Worm (Caenorhabditis elegans) whole organism, L4 larva: ENCODE results near the gene sfxn-1.5.

Experiments
- F44E2.7 ChIP-seq: fragments of 200-800 bp; sonication (Bioruptor generic); IDR thresholded peaks from 2 replicates; pipeline ENCODE4 v2.1.2; 2022; ENCODE audit warnings: missing genetic modification characterization, missing compliant biosample characterization
- F49E8.2 ChIP-seq: sonication (generic microtip); optimal IDR thresholded peaks from 2 replicates; lab custom pipeline; 2016; ENCODE audit warnings: missing compliant biosample characterization, mild to moderate bottlenecking, missing genetic modification characterization, borderline replicate concordance
- T20F7.1 ChIP-seq: fragments of 200-800 bp; sonication (Bioruptor generic); optimal IDR thresholded peaks from 2 replicates; lab custom pipeline; 2018; ENCODE audit warnings: mild to moderate bottlenecking, missing genetic modification characterization, missing compliant biosample characterization
- Y105C5A.15 ChIP-seq: fragments of 200-800 bp; sonication (Bioruptor generic); IDR thresholded peaks from 2 replicates; pipeline ENCODE4 v1.3.6; 2022; ENCODE audit warnings: missing genetic modification characterization, missing compliant biosample characterization
- ZK546.5 ChIP-seq, 2 experiments: sonication (generic microtip); optimal IDR thresholded peaks; 2 replicates each; lab custom pipeline; 2017; ENCODE audit warnings: missing biosample characterization in 2 of 2, missing genetic modification characterization in 2 of 2
- aly-2 ChIP-seq: sonication (generic microtip); optimal IDR thresholded peaks from 2 replicates; lab custom pipeline; 2018; ENCODE audit warnings: missing biosample characterization, missing genetic modification characterization
- arid-1 ChIP-seq: fragments of 200-800 bp; sonication (Bioruptor generic); conservative IDR thresholded peaks from 2 replicates; pipeline ENCODE4 v1.3.6; 2022; ENCODE audit warnings: missing genetic modification reagents, missing genetic modification characterization, missing compliant biosample characterization
- attf-4 ChIP-seq: sonication (generic microtip); optimal IDR thresholded peaks from 3 replicates; lab custom pipeline; 2017; ENCODE audit warnings: missing biosample characterization, missing genetic modification characterization
- ceh-20 ChIP-seq: fragments of 200-800 bp; sonication (Bioruptor generic); IDR thresholded peaks from 2 replicates; pipeline ENCODE4 v1.3.6; 2022; ENCODE audit warnings: missing genetic modification reagents, missing genetic modification characterization, missing compliant biosample characterization
- ceh-82 ChIP-seq: sonication (generic microtip); optimal IDR thresholded peaks from 2 replicates; lab custom pipeline; 2017; ENCODE audit warnings: missing biosample characterization, missing genetic modification characterization
- cey-2 ChIP-seq: sonication (generic microtip); optimal IDR thresholded peaks from 3 replicates; lab custom pipeline; 2017; ENCODE audit warnings: missing genetic modification characterization, mild to moderate bottlenecking, missing compliant biosample characterization, antibody characterized with exemption, borderline replicate concordance; ENCODE audit not compliant: insufficient read depth
- daf-12 ChIP-seq: fragments of 150-350 bp; optimal IDR thresholded peaks from 2 replicates; lab custom pipeline; 2014; ENCODE audit warnings: missing biosample characterization, missing genetic modification reagents, missing genetic modification characterization
- daf-19 ChIP-seq: fragments of 200-800 bp; sonication (Bioruptor generic); conservative IDR thresholded peaks from 2 replicates; pipeline ENCODE4 v1.3.6; 2022; ENCODE audit warnings: missing genetic modification characterization, missing compliant biosample characterization
- daf-8 ChIP-seq: fragments of 200-800 bp; sonication (Bioruptor generic); IDR thresholded peaks from 2 replicates; pipeline ENCODE4 v1.3.6; 2022; ENCODE audit warnings: missing genetic modification characterization, missing compliant biosample characterization
- dmd-8 ChIP-seq: fragments of 200-800 bp; sonication (Bioruptor generic); IDR thresholded peaks from 2 replicates; pipeline ENCODE4 v1.3.6; 2022; ENCODE audit warnings: missing genetic modification characterization, missing compliant biosample characterization
- dpl-1 ChIP-seq: fragments of 150-350 bp; optimal IDR thresholded peaks from 2 replicates; lab custom pipeline; 2014; ENCODE audit warnings: missing biosample characterization, missing genetic modification reagents, missing genetic modification characterization
- egl-43 ChIP-seq: fragments of 200-800 bp; sonication (Bioruptor generic); IDR thresholded peaks from 2 replicates; pipeline ENCODE4 v1.3.6; 2022; ENCODE audit warnings: missing genetic modification reagents, missing genetic modification characterization, missing compliant biosample characterization
- hif-1 ChIP-seq, 2 experiments: sonication (generic microtip); optimal IDR thresholded peaks; 2 replicates each; lab custom pipeline; 2016 to 2017; ENCODE audit warnings: missing compliant biosample characterization in 2 of 2, missing genetic modification characterization in 2 of 2, missing genetic modification reagents in 2 of 2, missing genotype in 2 of 2, mild to moderate bottlenecking in 1 of 2
- hlh-11 ChIP-seq: fragments of 200-800 bp; sonication (Bioruptor generic); optimal IDR thresholded peaks from 2 replicates; lab custom pipeline; 2018; ENCODE audit warnings: mild to moderate bottlenecking, missing genetic modification characterization, missing compliant biosample characterization
- hlh-30 ChIP-seq: sonication (generic microtip); optimal IDR thresholded peaks from 2 replicates; lab custom pipeline; 2017; ENCODE audit warnings: antibody characterized with exemption, mild to moderate bottlenecking, missing genetic modification characterization, missing compliant biosample characterization; ENCODE audit not compliant: insufficient read depth
- hmg-1.1 ChIP-seq: fragments of 200-800 bp; sonication (Bioruptor generic); IDR thresholded peaks from 2 replicates; pipeline ENCODE4 v1.3.6; 2022; ENCODE audit warnings: missing genetic modification reagents, missing genetic modification characterization, missing compliant biosample characterization
- jun-1 ChIP-seq: fragments of 150-350 bp; optimal IDR thresholded peaks from 2 replicates; lab custom pipeline; 2014; ENCODE audit warnings: missing biosample characterization, missing genetic modification reagents, missing genetic modification characterization
- lin-1 ChIP-seq: fragments of 200-800 bp; sonication (Bioruptor generic); IDR thresholded peaks from 2 replicates; pipeline ENCODE4 v1.3.6; 2022; ENCODE audit warnings: missing genetic modification reagents, missing genetic modification characterization, missing compliant biosample characterization
- lin-13 ChIP-seq: fragments of 150-350 bp; optimal IDR thresholded peaks from 2 replicates; lab custom pipeline; 2014; ENCODE audit warnings: missing biosample characterization, missing genetic modification reagents, missing genetic modification characterization
- lin-15B ChIP-seq: fragments of 150-350 bp; sonication (generic microtip); optimal IDR thresholded peaks from 3 replicates; lab custom pipeline; 2014; ENCODE audit warnings: missing biosample characterization, missing genetic modification characterization
- lin-29 ChIP-seq: fragments of 200-800 bp; sonication (Bioruptor generic); IDR thresholded peaks from 2 replicates; pipeline ENCODE4 v1.3.6; 2022; ENCODE audit warnings: missing genetic modification reagents, missing genetic modification characterization, missing compliant biosample characterization
- lin-38 ChIP-seq: fragments of 200-800 bp; sonication (Bioruptor generic); IDR thresholded peaks from 2 replicates; pipeline ENCODE4 v1.3.6; 2022; ENCODE audit warnings: missing genetic modification reagents, missing genetic modification characterization, missing compliant biosample characterization
- lir-3 ChIP-seq: sonication (generic microtip); optimal IDR thresholded peaks from 2 replicates; lab custom pipeline; 2016; ENCODE audit warnings: mild to moderate bottlenecking, missing genetic modification characterization, missing compliant biosample characterization
- lsy-2 ChIP-seq, 2 experiments: fragments of 150-350 bp in 1 of 2; sonication (generic microtip) in 1 of 2; optimal IDR thresholded peaks; 2 replicates each; lab custom pipeline; 2014 to 2017; ENCODE audit warnings: missing biosample characterization in 2 of 2, missing genetic modification characterization in 2 of 2
- madf-5 ChIP-seq, 2 experiments: fragments of 200-800 bp; sonication (Bioruptor generic); IDR thresholded peaks; 2 replicates each; pipeline ENCODE4 v1.3.6; 2022; ENCODE audit warnings: missing compliant biosample characterization in 2 of 2, missing genetic modification characterization in 2 of 2
- mdl-1 ChIP-seq, 2 experiments: fragments of 150-350 bp in 1 of 2; sonication (generic microtip) in 1 of 2; optimal IDR thresholded peaks; 2 replicates each; lab custom pipeline; 2014 to 2017; ENCODE audit warnings: missing biosample characterization in 2 of 2, missing genetic modification characterization in 2 of 2
- mdt-29 ChIP-seq: fragments of 200-800 bp; sonication (Bioruptor generic); IDR thresholded peaks from 2 replicates; pipeline ENCODE4 v1.3.6; 2022; ENCODE audit warnings: missing genetic modification reagents, missing genetic modification characterization, missing compliant biosample characterization
- mep-1 ChIP-seq: fragments of 150-350 bp; sonication (generic microtip); optimal IDR thresholded peaks from 3 replicates; lab custom pipeline; 2014; ENCODE audit warnings: missing biosample characterization, missing genetic modification characterization
- mes-2 ChIP-seq: sonication (generic microtip); optimal IDR thresholded peaks from 2 replicates; lab custom pipeline; 2016; ENCODE audit warnings: missing genotype, mild to moderate bottlenecking, missing genetic modification characterization, missing compliant biosample characterization; ENCODE audit not compliant: poor library complexity, severe bottlenecking
- nhr-11 ChIP-seq: fragments of 150-350 bp; optimal IDR thresholded peaks from 2 replicates; lab custom pipeline; 2014; ENCODE audit warnings: missing biosample characterization, missing genetic modification characterization
- nhr-237 ChIP-seq: sonication (generic microtip); optimal IDR thresholded peaks from 2 replicates; lab custom pipeline; 2017; ENCODE audit warnings: missing biosample characterization, missing genetic modification characterization
- nhr-28 ChIP-seq: fragments of 150-350 bp; optimal IDR thresholded peaks from 2 replicates; lab custom pipeline; 2014; ENCODE audit warnings: missing biosample characterization, missing genetic modification characterization
- nhr-41 ChIP-seq: fragments of 200-800 bp; sonication (Bioruptor generic); IDR thresholded peaks from 2 replicates; pipeline ENCODE4 v1.3.6; 2022; ENCODE audit warnings: missing genetic modification reagents, missing genetic modification characterization, missing compliant biosample characterization
- nhr-42 ChIP-seq: fragments of 200-800 bp; sonication (Bioruptor generic); IDR thresholded peaks from 2 replicates; pipeline ENCODE4 v1.3.6; 2022; ENCODE audit warnings: missing genetic modification characterization, missing compliant biosample characterization
- nhr-77 ChIP-seq: fragments of 150-350 bp; optimal IDR thresholded peaks from 2 replicates; lab custom pipeline; 2014; ENCODE audit warnings: missing biosample characterization, missing genetic modification characterization
- pha-4 ChIP-seq, 2 experiments: fragments of 150-350 bp in 1 of 2; fragments of 200-800 bp in 1 of 2; sonication (Bioruptor generic) in 1 of 2; IDR thresholded peaks in 1 of 2; optimal IDR thresholded peaks in 1 of 2; 2 replicates each; pipeline versions ENCODE4 v1.3.6 to Lab custom; 2014 to 2022; ENCODE audit warnings: missing genetic modification characterization in 2 of 2, missing genetic modification reagents in 2 of 2, missing biosample characterization in 1 of 2, missing compliant biosample characterization in 1 of 2
- rbr-2 ChIP-seq: sonication (generic microtip); optimal IDR thresholded peaks from 2 replicates; lab custom pipeline; 2016; ENCODE audit warnings: missing genotype, missing genetic modification characterization, missing compliant biosample characterization
- saeg-2 ChIP-seq: fragments of 200-800 bp; sonication (Bioruptor generic); IDR thresholded peaks from 2 replicates; pipeline ENCODE4 v1.3.6; 2022; ENCODE audit warnings: missing genetic modification reagents, missing genetic modification characterization, missing compliant biosample characterization
- sdz-12 ChIP-seq: fragments of 200-800 bp; sonication (Bioruptor generic); optimal IDR thresholded peaks from 2 replicates; lab custom pipeline; 2018; ENCODE audit warnings: mild to moderate bottlenecking, missing genetic modification characterization, missing compliant biosample characterization
- snpc-4 ChIP-seq: fragments of 150-350 bp; optimal IDR thresholded peaks from 2 replicates; lab custom pipeline; 2014; ENCODE audit warnings: missing biosample characterization, missing genetic modification characterization
- tra-1 ChIP-seq: fragments of 200-800 bp; sonication (Bioruptor generic); IDR thresholded peaks from 2 replicates; pipeline ENCODE4 v1.3.6; 2022; ENCODE audit warnings: missing genetic modification reagents, missing genetic modification characterization, missing compliant biosample characterization
- unc-39 ChIP-seq: sonication (generic microtip); optimal IDR thresholded peaks from 2 replicates; lab custom pipeline; 2017; ENCODE audit warnings: missing biosample characterization, missing genetic modification characterization
- unc-62 ChIP-seq, 3 experiments: fragments of 150-350 bp in 1 of 3; sonication (generic microtip); optimal IDR thresholded peaks in 2 of 3; peaks in 1 of 3; 1 replicate in 1 of 3; 2 replicates in 2 of 3; lab custom pipeline; 2014 to 2017; ENCODE audit warnings: missing biosample characterization in 3 of 3, missing genetic modification characterization in 3 of 3, missing genetic modification reagents in 3 of 3, missing genotype in 1 of 3
- zfp-2 ChIP-seq: sonication (generic microtip); optimal IDR thresholded peaks from 2 replicates; lab custom pipeline; 2016; ENCODE audit warnings: mild to moderate bottlenecking, missing genetic modification characterization, missing compliant biosample characterization
- zfp-3 ChIP-seq: fragments of 200-800 bp; sonication (Bioruptor generic); conservative IDR thresholded peaks from 2 replicates; pipeline ENCODE4 v1.3.6; 2022; ENCODE audit warnings: missing genetic modification reagents, missing genetic modification characterization, missing compliant biosample characterization

sfxn-1.5 gene

ce11 chrX:11656519-11657006, 4.9 kb downstream of the sfxn-1.5 start, which contains the start of gene T04F8.2 (continued):
- TF ChIP-seq ceh-82 (tag; lab: Kevin White, UChicago) (no peak), dpl-1 (GFP tag; lab: Kevin White, UChicago) (peak; percentile 42), F44E2.7 (GFP tag; lab: Robert Waterston, UW) (no peak), mdl-1 (tag; optimal IDR thresholded peaks at IDR 0.05; lab: Kevin White, UChicago) (peak; percentile 22 to 34), egl-43 (GFP tag; lab: Robert Waterston, UW) (no peak), rbr-2 (tag; lab: Kevin White, UChicago) (peak; percentile 48), nhr-28 (peak; percentile 98), sdz-12 (GFP tag; lab: Kevin White, UChicago) (no peak), lin-13 (GFP tag; lab: Kevin White, UChicago) (peak; percentile 25), snpc-4 (tag; lab: Kevin White, UChicago) (no peak), nhr-41 (GFP tag; lab: Robert Waterston, UW) (no peak), Y105C5A.15 (GFP tag; lab: Robert Waterston, UW) (no peak), cey-2 (no peak), hlh-30 (tag; lab: Kevin White, UChicago) (peak; percentile 79), attf-4 (tag; lab: Kevin White, UChicago) (no peak), mes-2 (tag; lab: Kevin White, UChicago) (peak; percentile 84), lin-29 (GFP tag; lab: Robert Waterston, UW) (no peak), arid-1 (GFP tag; lab: Robert Waterston, UW) (no peak), daf-12 (tag; lab: Kevin White, UChicago) (no peak), mep-1 (tag; lab: Kevin White, UChicago) (peak; percentile 82), ceh-20 (GFP tag; lab: Robert Waterston, UW) (peak; percentile 49; the same call in 1 of the 2 replicates), madf-5 (GFP tag; IDR thresholded peaks at IDR 0.05; lab: Robert Waterston, UW) (no peak), lin-38 (GFP tag; lab: Robert Waterston, UW) (peak; percentile 95), zfp-2 (tag; lab: Kevin White, UChicago) (no peak), lin-1 (GFP tag; lab: Robert Waterston, UW) (no peak), daf-8 (GFP tag; lab: Robert Waterston, UW) (no peak), hif-1 (tag; optimal IDR thresholded peaks at IDR 0.05; lab: Kevin White, UChicago) (peak in 1 of 2 experiments; percentile 43), mdt-29 (GFP tag; lab: Robert Waterston, UW) (no peak), T20F7.1 (GFP tag; lab: Kevin White, UChicago) (peak; percentile 48), aly-2 (tag; lab: Kevin White, UChicago) (no peak), lin-15B (no peak), nhr-11 (peak; percentile 60), ZK546.5 (tag; optimal IDR thresholded peaks at IDR 0.05; lab: Kevin White, UChicago) (no peak), hmg-1.1 (GFP tag; lab: Robert Waterston, UW) (peak; percentile 60), dmd-8 (GFP tag; lab: Robert Waterston, UW) (no peak), jun-1 (no peak), F49E8.2 (tag; lab: Kevin White, UChicago) (no peak), saeg-2 (GFP tag; lab: Robert Waterston, UW) (no peak), hlh-11 (tag; lab: Kevin White, UChicago) (peak; percentile 65), nhr-237 (tag; lab: Kevin White, UChicago) (no peak), unc-39 (tag; lab: Kevin White, UChicago) (no peak), nhr-77 (peak; percentile 74), daf-19 (GFP tag; lab: Robert Waterston, UW) (no peak), lir-3 (tag; lab: Kevin White, UChicago) (no peak), pha-4 (GFP tag; IDR thresholded peaks at IDR 0.05; lab: Robert Waterston, UW) (no peak), pha-4 (tag; optimal IDR thresholded peaks at IDR 0.05; lab: Kevin White, UChicago) (peak; percentile 78), tra-1 (0 out of 2 replicates have a peak, but pooled peaks have one; percentile 21), lsy-2 (tag; optimal IDR thresholded peaks at IDR 0.05; lab: Kevin White, UChicago) (peak in 1 of 2 experiments; percentile 77), nhr-42 (GFP tag; lab: Robert Waterston, UW) (no peak), unc-62 (GFP tag; optimal IDR thresholded peaks at IDR 0.05 in 1 of 2; lab: Kevin White, UChicago) (peak in 1 of 2 experiments; percentile 98), unc-62 (tag; optimal IDR thresholded peaks at IDR 0.05; lab: Kevin White, UChicago) (no peak), zfp-3 (GFP tag; lab: Robert Waterston, UW) (no peak)
